Worm (Caenorhabditis elegans) whole organism, midembryonic: Measurements from ENCODE around the gene F09E5.8.

Experiments
- flt-1 ChIP-seq: fragments of 200-800 bp; sonication (Bioruptor generic); IDR thresholded peaks from 2 replicates; pipeline ENCODE4 v1.3.6; 2022; ENCODE audit warnings: missing genetic modification characterization, missing compliant biosample characterization
- klf-2 ChIP-seq: fragments of 200-800 bp; sonication (Bioruptor generic); conservative IDR thresholded peaks from 2 replicates; pipeline ENCODE4 v1.3.6; 2022; ENCODE audit warnings: missing genetic modification reagents, missing genetic modification characterization, missing compliant biosample characterization
- med-1 ChIP-seq: sonication (generic microtip); optimal IDR thresholded peaks from 2 replicates; lab custom pipeline; 2017; ENCODE audit warnings: missing genetic modification characterization, mild to moderate bottlenecking, missing compliant biosample characterization, antibody characterized with exemption, missing genetic modification reagents; ENCODE audit not compliant: insufficient read depth
- ztf-23 ChIP-seq: fragments of 200-800 bp; sonication (Bioruptor generic); IDR thresholded peaks from 2 replicates; pipeline ENCODE4 v1.3.6; 2022; ENCODE audit warnings: missing genetic modification reagents, missing genetic modification characterization, missing compliant biosample characterization
- ztf-29 ChIP-seq: fragments of 200-800 bp; sonication (Bioruptor generic); IDR thresholded peaks from 2 replicates; pipeline ENCODE4 v1.3.6; 2022; ENCODE audit warnings: missing genetic modification reagents, missing genetic modification characterization, missing compliant biosample characterization

DNA sequence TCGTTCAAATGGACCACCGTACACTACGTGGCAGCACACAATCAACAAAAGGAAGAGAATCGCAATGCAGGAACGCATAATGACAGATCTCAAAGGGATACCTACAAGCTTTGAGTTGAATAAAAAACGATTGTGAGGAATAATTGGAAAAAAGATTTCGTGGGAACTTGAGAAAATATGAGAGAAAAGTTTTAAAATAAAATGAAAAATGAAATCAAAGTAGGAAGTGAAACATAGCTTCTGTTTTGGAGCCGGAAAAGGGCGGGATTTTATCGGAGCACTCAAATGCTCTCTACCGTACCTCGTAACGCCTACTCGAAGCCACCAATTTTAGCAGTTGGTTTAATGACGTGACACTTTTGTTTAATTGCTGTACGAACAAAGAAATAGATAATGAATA lies 5.7 kb upstream of the F09E5.8 start, which contains the start of gene F09E5.14:
- TF ChIP-seq med-1 (no peak), ztf-23 (GFP tag; lab: Robert Waterston, UW) (no peak), klf-2 (GFP tag; lab: Robert Waterston, UW) (no peak), flt-1 (no peak), ztf-29 (GFP tag; lab: Robert Waterston, UW) (no peak)
